Fruit fly (Drosophila melanogaster) whole organism, embryonic: ENCODE data around the gene CG16826.

Experiments
- ATbp ChIP-seq: fragments of 200-800 bp; sonication (Bioruptor generic); optimal IDR thresholded peaks from 2 replicates; lab custom pipeline; 2017; ENCODE audit warnings: missing biosample characterization, mild to moderate bottlenecking, missing genetic modification characterization, missing genetic modification reagents
- Adf1 ChIP-seq: fragments of 200-800 bp; sonication (Bioruptor generic); IDR thresholded peaks from 2 replicates; pipeline ENCODE4 v1.3.6; 2022; ENCODE audit warnings: missing biosample characterization, missing genetic modification characterization
- CG11456 ChIP-seq: fragments of 200-800 bp; sonication (Bioruptor generic); IDR thresholded peaks from 3 replicates; pipeline ENCODE4 v1.3.6; 2022; ENCODE audit warnings: missing biosample characterization, missing genetic modification characterization
- CG12391 ChIP-seq: fragments of 200-800 bp; sonication (Bioruptor generic); optimal IDR thresholded peaks from 3 replicates; lab custom pipeline; 2018; ENCODE audit warnings: missing biosample characterization, mild to moderate bottlenecking, missing genetic modification characterization, moderate library complexity
- CG16815 ChIP-seq: fragments of 200-800 bp; sonication (Bioruptor generic); optimal IDR thresholded peaks from 3 replicates; lab custom pipeline; 2017; ENCODE audit warnings: missing biosample characterization, mild to moderate bottlenecking, missing genetic modification characterization
- CG17328 ChIP-seq: fragments of 200-800 bp; sonication (Bioruptor generic); IDR thresholded peaks from 2 replicates; pipeline ENCODE4 v1.3.6; 2022; ENCODE audit warnings: missing biosample characterization, missing genetic modification characterization
- CG2129 ChIP-seq: fragments of 200-800 bp; sonication (Bioruptor generic); IDR thresholded peaks from 2 replicates; pipeline ENCODE4 v1.3.6; 2022; ENCODE audit warnings: missing biosample characterization, missing genetic modification characterization; ENCODE audit not compliant: partially characterized antibody
- CG31388 ChIP-seq: fragments of 200-800 bp; sonication (Bioruptor generic); optimal IDR thresholded peaks from 2 replicates; lab custom pipeline; 2016; ENCODE audit warnings: missing biosample characterization, missing genetic modification characterization
- CG34224 ChIP-seq: fragments of 200-800 bp; sonication (Bioruptor generic); IDR thresholded peaks from 3 replicates; pipeline ENCODE4 v1.3.6; 2022; ENCODE audit warnings: missing biosample characterization, missing genetic modification characterization; ENCODE audit not compliant: partially characterized antibody
- CG3847 ChIP-seq: fragments of 200-800 bp; sonication (Bioruptor generic); IDR thresholded peaks from 2 replicates; pipeline ENCODE4 v1.3.6; 2022; ENCODE audit warnings: missing biosample characterization, missing genetic modification characterization
- CG4617 ChIP-seq: fragments of 200-800 bp; sonication (Bioruptor generic); optimal IDR thresholded peaks from 3 replicates; lab custom pipeline; 2016; ENCODE audit warnings: missing biosample characterization, missing genetic modification characterization, borderline replicate concordance
- CG5953 ChIP-seq: fragments of 200-800 bp; sonication (Bioruptor generic); IDR thresholded peaks from 2 replicates; pipeline ENCODE4 v1.3.6; 2022; ENCODE audit warnings: missing biosample characterization, missing genetic modification characterization
- CG6765 ChIP-seq: fragments of 200-800 bp; sonication (Bioruptor generic); optimal IDR thresholded peaks from 3 replicates; lab custom pipeline; 2017; ENCODE audit warnings: missing biosample characterization, mild to moderate bottlenecking, missing genetic modification characterization
- CG9215 ChIP-seq: fragments of 200-800 bp; sonication (Bioruptor generic); IDR thresholded peaks from 2 replicates; pipeline ENCODE4 v1.3.6; 2022; ENCODE audit warnings: missing biosample characterization, missing genetic modification characterization
- CTCF ChIP-seq: fragments of 200-800 bp; sonication (Bioruptor generic); optimal IDR thresholded peaks from 2 replicates; lab custom pipeline; 2017; ENCODE audit warnings: missing biosample characterization, mild to moderate bottlenecking, missing genetic modification characterization, moderate library complexity
- Doc2 ChIP-seq: fragments of 200-800 bp; sonication (Bioruptor generic); IDR thresholded peaks from 2 replicates; pipeline ENCODE4 v1.3.6; 2022; ENCODE audit warnings: missing biosample characterization, missing genetic modification characterization
- Dref ChIP-seq: fragments of 200-800 bp; sonication (Bioruptor generic); IDR thresholded peaks from 2 replicates; pipeline ENCODE4 v1.3.6; 2022; ENCODE audit warnings: missing biosample characterization, missing genetic modification characterization
- Eip74EF ChIP-seq, 2 experiments: fragments of 200-800 bp in 1 of 2; fragments of >200 bp in 1 of 2; sonication (Bioruptor generic) in 1 of 2; optimal IDR thresholded peaks; 2 replicates each; lab custom pipeline; 2017 to 2019; ENCODE audit warnings: missing biosample characterization in 2 of 2, missing genetic modification characterization in 2 of 2, mild to moderate bottlenecking in 1 of 2, moderate library complexity in 1 of 2
- HLH4C ChIP-seq: fragments of 200-800 bp; sonication (Bioruptor generic); IDR thresholded peaks from 3 replicates; pipeline ENCODE4 v1.3.6; 2022; ENCODE audit warnings: missing biosample characterization, missing genetic modification characterization; ENCODE audit not compliant: partially characterized antibody
- HLH54F ChIP-seq: fragments of 200-800 bp; sonication (Bioruptor generic); optimal IDR thresholded peaks from 3 replicates; lab custom pipeline; 2016; ENCODE audit warnings: missing biosample characterization, missing genetic modification characterization
- HmgD ChIP-seq: fragments of 200-800 bp; sonication (Bioruptor generic); optimal IDR thresholded peaks from 3 replicates; lab custom pipeline; 2016; ENCODE audit warnings: missing biosample characterization, missing genetic modification characterization
- Kr ChIP-seq: fragments of 200-800 bp; sonication (Bioruptor generic); optimal IDR thresholded peaks from 2 replicates; lab custom pipeline; 2017; ENCODE audit warnings: missing biosample characterization, mild to moderate bottlenecking, missing genetic modification characterization
- Lhr ChIP-seq: fragments of 200-800 bp; sonication (Bioruptor generic); optimal IDR thresholded peaks from 3 replicates; lab custom pipeline; 2017; ENCODE audit warnings: mild to moderate bottlenecking, missing biosample characterization, missing genetic modification reagents, missing genetic modification characterization
- Lpt ChIP-seq: fragments of >200 bp; optimal IDR thresholded peaks from 2 replicates; lab custom pipeline; 2018; ENCODE audit warnings: missing biosample characterization, missing genetic modification characterization
- Med ChIP-seq: fragments of 200-800 bp; sonication (Bioruptor generic); peaks from one replicate; lab custom pipeline; 2016; ENCODE audit warnings: missing biosample characterization, missing genetic modification characterization, mild to moderate bottlenecking, inconsistent platforms, moderate library complexity
- NC2α ChIP-seq: fragments of 200-800 bp; sonication (Bioruptor generic); optimal IDR thresholded peaks from 2 replicates; lab custom pipeline; 2016; ENCODE audit warnings: missing biosample characterization, missing genetic modification characterization
- Ssrp ChIP-seq: fragments of 200-800 bp; sonication (Bioruptor generic); optimal IDR thresholded peaks from 2 replicates; lab custom pipeline; 2018; ENCODE audit warnings: missing biosample characterization, mild to moderate bottlenecking, missing genetic modification characterization, moderate library complexity
- Stat92E ChIP-seq, 3 experiments: fragments of >200 bp in 2 of 3; fragments of 200-800 bp in 1 of 3; sonication (Bioruptor generic) in 1 of 3; optimal IDR thresholded peaks; 2 replicates each; lab custom pipeline; 2017 to 2019; ENCODE audit warnings: missing biosample characterization in 3 of 3, missing genetic modification characterization in 3 of 3, mild to moderate bottlenecking in 1 of 3, moderate library complexity in 1 of 3
- Trl ChIP-seq, 3 experiments: fragments of >200 bp in 2 of 3; fragments of 200-800 bp in 1 of 3; sonication (Bioruptor generic) in 1 of 3; optimal IDR thresholded peaks; 2 replicates in 1 of 3; 3 replicates in 2 of 3; lab custom pipeline; 2016 to 2017; ENCODE audit warnings: missing biosample characterization in 1 of 3, missing genetic modification characterization in 1 of 3
- Usf ChIP-seq: fragments of 200-800 bp; sonication (Bioruptor generic); optimal IDR thresholded peaks from 2 replicates; lab custom pipeline; 2017; ENCODE audit warnings: missing genotype, missing biosample characterization, missing genetic modification characterization
- Xrp1 ChIP-seq: fragments of 200-800 bp; sonication (Bioruptor generic); IDR thresholded peaks from 2 replicates; pipeline ENCODE4 v1.3.6; 2022; ENCODE audit warnings: missing biosample characterization, missing genetic modification characterization
- aop ChIP-seq: fragments of 200-800 bp; sonication (Bioruptor generic); IDR thresholded peaks from 2 replicates; pipeline ENCODE4 v1.3.6; 2022; ENCODE audit warnings: missing biosample characterization, missing genetic modification characterization
- ara ChIP-seq: fragments of 200-800 bp; sonication (Bioruptor generic); IDR thresholded peaks from 2 replicates; pipeline ENCODE4 v1.3.6; 2022; ENCODE audit warnings: missing biosample characterization, missing genetic modification characterization
- bsh ChIP-seq, 2 experiments: fragments of 200-800 bp; sonication (Bioruptor generic); optimal IDR thresholded peaks; 2 replicates each; lab custom pipeline; 2017 to 2018; ENCODE audit warnings: mild to moderate bottlenecking in 2 of 2, missing biosample characterization in 2 of 2, missing genetic modification characterization in 2 of 2, moderate library complexity in 1 of 2
- cad ChIP-seq: fragments of >200 bp; optimal IDR thresholded peaks from 2 replicates; lab custom pipeline; 2017; ENCODE audit warnings: missing biosample characterization, missing genetic modification characterization
- corto ChIP-seq: fragments of 200-800 bp; sonication (Bioruptor generic); optimal IDR thresholded peaks from 2 replicates; lab custom pipeline; 2016; ENCODE audit warnings: missing biosample characterization, mild to moderate bottlenecking, missing genetic modification characterization, moderate library complexity
- croc ChIP-seq: fragments of 200-800 bp; sonication (Bioruptor generic); conservative IDR thresholded peaks from 3 replicates; pipeline ENCODE4 v1.3.6; 2022; ENCODE audit warnings: missing biosample characterization, missing genetic modification characterization
- crp ChIP-seq, 2 experiments: fragments of 200-800 bp; sonication (Bioruptor generic); optimal IDR thresholded peaks; 2 replicates in 1 of 2; 3 replicates in 1 of 2; lab custom pipeline; 2017; ENCODE audit warnings: missing biosample characterization in 2 of 2, missing genetic modification characterization in 2 of 2, mild to moderate bottlenecking in 1 of 2, moderate library complexity in 1 of 2
- dmrt99B ChIP-seq: fragments of 200-800 bp; sonication (Bioruptor generic); optimal IDR thresholded peaks from 2 replicates; lab custom pipeline; 2018; ENCODE audit warnings: missing biosample characterization, mild to moderate bottlenecking, missing genetic modification characterization, moderate library complexity
- eve ChIP-seq, 2 experiments: fragments of >200 bp; optimal IDR thresholded peaks; 2 replicates each; lab custom pipeline; 2017; ENCODE audit warnings: missing biosample characterization in 2 of 2, missing genetic modification characterization in 2 of 2
- fd102C ChIP-seq: fragments of 200-800 bp; sonication (Bioruptor generic); optimal IDR thresholded peaks from 2 replicates; lab custom pipeline; 2018; ENCODE audit warnings: missing biosample characterization, mild to moderate bottlenecking, missing genetic modification characterization, moderate library complexity
- gce ChIP-seq: fragments of 200-800 bp; sonication (Bioruptor generic); IDR thresholded peaks from 3 replicates; pipeline ENCODE4 v1.3.6; 2022; ENCODE audit warnings: missing biosample characterization, missing genetic modification characterization
- kay ChIP-seq: fragments of 200-800 bp; sonication (Bioruptor generic); optimal IDR thresholded peaks from 2 replicates; lab custom pipeline; 2016; ENCODE audit warnings: missing biosample characterization, missing genetic modification characterization
- onecut ChIP-seq: fragments of 200-800 bp; sonication (Bioruptor generic); IDR thresholded peaks from 2 replicates; pipeline ENCODE4 v1.3.6; 2022; ENCODE audit warnings: missing biosample characterization, missing genetic modification characterization
- org-1 ChIP-seq: fragments of 200-800 bp; sonication (Bioruptor generic); optimal IDR thresholded peaks from 2 replicates; lab custom pipeline; 2017; ENCODE audit warnings: missing biosample characterization, missing genetic modification characterization
- phol ChIP-seq: fragments of 200-800 bp; sonication (Bioruptor generic); optimal IDR thresholded peaks from 3 replicates; lab custom pipeline; 2018; ENCODE audit warnings: missing biosample characterization, mild to moderate bottlenecking, missing genetic modification characterization, moderate library complexity
- sd ChIP-seq: fragments of 200-800 bp; sonication (Bioruptor generic); optimal IDR thresholded peaks from 3 replicates; lab custom pipeline; 2018; ENCODE audit warnings: missing biosample characterization, mild to moderate bottlenecking, missing genetic modification characterization, moderate library complexity
- usp ChIP-seq: fragments of >200 bp; optimal IDR thresholded peaks from 2 replicates; lab custom pipeline; 2017; ENCODE audit warnings: missing biosample characterization, missing genetic modification characterization
- yki ChIP-seq: fragments of >200 bp; optimal IDR thresholded peaks from 3 replicates; lab custom pipeline; 2018
- zen ChIP-seq: fragments of 200-800 bp; sonication (Bioruptor generic); optimal IDR thresholded peaks from 3 replicates; lab custom pipeline; 2018; ENCODE audit warnings: missing biosample characterization, mild to moderate bottlenecking, missing genetic modification characterization, moderate library complexity

CG16826 gene

dm6 chr2L:13394903-13395302 lies 47.3 kb downstream of the CG16826 start, which contains the start of gene RpL24 (continued):
- TF ChIP-seq HmgD (GFP tag; lab: Kevin White, UChicago): peak; percentile 50
- TF ChIP-seq Lpt (GFP tag; lab: Kevin White, UChicago): no peak
- peak; percentile 99 for TF ChIP-seq Med
- peak in 1 of 3 experiments; percentile 72 for TF ChIP-seq Stat92E (GFP tag; optimal IDR thresholded peaks at IDR 0.05; lab: Kevin White, UChicago)
- TF ChIP-seq CG3847 (GFP tag; lab: Robert Waterston, UW): peak; percentile 87
- peak in 1 of 2 experiments; percentile 88 for TF ChIP-seq Eip74EF (GFP tag; optimal IDR thresholded peaks at IDR 0.05; lab: Kevin White, UChicago)
- TF ChIP-seq Kr (GFP tag; lab: Kevin White, UChicago): peak; percentile 83
- peak; percentile 89 for TF ChIP-seq Lhr (GFP tag; lab: Kevin White, UChicago)
- TF ChIP-seq crp (GFP tag; optimal IDR thresholded peaks at IDR 0.05; lab: Kevin White, UChicago): peak in 1 of 2 experiments; percentile 63
- TF ChIP-seq CG34224 (GFP tag; lab: Robert Waterston, UW): no peak
- no peak for TF ChIP-seq sd (tag; lab: Kevin White, UChicago)
- peak; percentile 93 for TF ChIP-seq fd102C (GFP tag; lab: Kevin White, UChicago)
- TF ChIP-seq corto (GFP tag; lab: Kevin White, UChicago): no peak
- TF ChIP-seq usp (GFP tag; lab: Kevin White, UChicago): no peak
- peak; percentile 37 for TF ChIP-seq kay (GFP tag; lab: Kevin White, UChicago)
- peak; percentile 80 for TF ChIP-seq Usf
- peak; percentile 86 for TF ChIP-seq aop (GFP tag; lab: Robert Waterston, UW)
- peak; percentile 83 for TF ChIP-seq phol (tag; lab: Kevin White, UChicago)
- TF ChIP-seq ATbp (GFP tag; lab: Kevin White, UChicago): peak; percentile 92
- peak; percentile 95 for TF ChIP-seq CG5953
- peak; percentile 74 to 84 for TF ChIP-seq bsh (GFP tag; optimal IDR thresholded peaks at IDR 0.05; lab: Kevin White, UChicago)
- TF ChIP-seq dmrt99B (tag; lab: Kevin White, UChicago): peak; percentile 80
- TF ChIP-seq CG9215 (GFP tag; lab: Robert Waterston, UW): 0 out of 2 replicates have a peak, but pooled peaks have one; percentile 37
- no peak for TF ChIP-seq HLH4C
- TF ChIP-seq cad (GFP tag; lab: Kevin White, UChicago): no peak
- peak; percentile 47 for TF ChIP-seq CG16815 (GFP tag; lab: Kevin White, UChicago)
- peak; percentile 96 for TF ChIP-seq gce
- no peak for TF ChIP-seq Doc2 (GFP tag; lab: Robert Waterston, UW)
- TF ChIP-seq org-1: peak; percentile 90
- TF ChIP-seq Ssrp (tag; lab: Kevin White, UChicago): peak; percentile 27
- peak; percentile 22 for TF ChIP-seq Xrp1 (GFP tag; lab: Robert Waterston, UW)
- peak; percentile 71; the same call in 1 of the 2 replicates for TF ChIP-seq ara (GFP tag; lab: Robert Waterston, UW)
- TF ChIP-seq CG2129 (GFP tag; lab: Robert Waterston, UW): no peak
- TF ChIP-seq CTCF (GFP tag; lab: Kevin White, UChicago): peak; percentile 65
- TF ChIP-seq onecut: peak; percentile 94
- peak; percentile 90 for TF ChIP-seq CG12391
- no peak for TF ChIP-seq Trl (optimal IDR thresholded peaks at IDR 0.05; lab: Kevin White, UChicago)
- TF ChIP-seq Trl (GFP tag; optimal IDR thresholded peaks at IDR 0.05; lab: Kevin White, UChicago): peak; percentile 96
- TF ChIP-seq croc (GFP tag; lab: Robert Waterston, UW): peak; percentile 36; the same call in 2 of the 3 replicates
- TF ChIP-seq CG17328 (GFP tag; lab: Robert Waterston, UW): peak; percentile 96
- peak; percentile 31; the same call in 1 of the 2 replicates for TF ChIP-seq Dref (GFP tag; lab: Robert Waterston, UW)
- TF ChIP-seq eve (GFP tag; optimal IDR thresholded peaks at IDR 0.05; lab: Kevin White, UChicago): no peak
- TF ChIP-seq NC2α (GFP tag; lab: Kevin White, UChicago): peak; percentile 83
- TF ChIP-seq CG11456: peak; percentile 94
- TF ChIP-seq yki (lab: Kevin White, UChicago): no peak
- TF ChIP-seq CG4617 (GFP tag; lab: Kevin White, UChicago): peak; percentile 80
- peak; percentile 77 for TF ChIP-seq zen (tag; lab: Kevin White, UChicago)
- TF ChIP-seq CG31388 (GFP tag; lab: Kevin White, UChicago): peak; percentile 39
- TF ChIP-seq CG6765 (GFP tag; lab: Kevin White, UChicago): peak; percentile 99
- TF ChIP-seq HLH54F: peak; percentile 83
- TF ChIP-seq Adf1: peak; percentile 63
